Fruit fly (Drosophila melanogaster): ENCODE results near the gene CG43074.

Gene CG43074

dm6 chr3L:3436838-3437663 is 47.4 kb downstream of the CG43074 start:
- TF ChIP-seq CG8478 (optimal IDR thresholded peaks at IDR 0.05) (no peak), CTCF (optimal IDR thresholded peaks at IDR 0.05) (no peak)

dm6 chr3L:3435531-3436309 is 48.7 kb downstream of the CG43074 start:
- TF ChIP-seq CTCF (optimal IDR thresholded peaks at IDR 0.05) (no peak), CG8478 (optimal IDR thresholded peaks at IDR 0.05) (no peak)

dm6 chr3L:3434882-3435281 is 49.6 kb downstream of the CG43074 start:
- TF ChIP-seq CG8478 (optimal IDR thresholded peaks at IDR 0.05) (no peak), CTCF (optimal IDR thresholded peaks at IDR 0.05) (no peak)

DNA sequence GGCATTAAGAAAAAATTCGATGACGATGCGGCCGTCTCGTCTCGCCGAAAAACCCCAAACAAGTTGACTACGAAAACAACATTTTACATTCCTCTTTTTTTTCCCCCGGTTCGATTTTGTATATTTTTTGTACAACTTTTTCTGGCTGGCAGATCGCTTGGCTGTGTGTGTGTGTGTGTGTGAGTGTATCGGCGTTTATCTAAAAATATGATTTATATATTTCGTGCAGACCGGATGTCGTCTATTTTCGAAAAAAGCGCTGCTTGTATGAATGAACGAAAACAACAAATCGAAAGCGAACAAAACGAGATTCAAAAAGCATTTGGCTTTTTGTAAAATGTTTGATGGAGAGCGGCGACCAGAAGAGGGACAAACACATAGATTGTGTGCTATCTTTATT is 50.5 kb downstream of the CG43074 start:
- no peak for TF ChIP-seq CTCF (optimal IDR thresholded peaks at IDR 0.05)
- no peak for TF ChIP-seq CG8478 (optimal IDR thresholded peaks at IDR 0.05)
